Worm (Caenorhabditis elegans) whole organism, late embryonic: ENCODE results near the gene C54C6.4.

Source experiments
- ceh-14 ChIP-seq: sonication (generic microtip); optimal IDR thresholded peaks from 2 replicates; lab custom pipeline; 2016; ENCODE audit warnings: missing genotype, missing genetic modification characterization, missing compliant biosample characterization
- fkh-10 ChIP-seq: fragments of 150-350 bp; optimal IDR thresholded peaks from 2 replicates; lab custom pipeline; 2014; ENCODE audit warnings: missing biosample characterization, missing genetic modification reagents, missing genetic modification characterization
- syd-9 ChIP-seq: sonication (generic microtip); optimal IDR thresholded peaks from 2 replicates; lab custom pipeline; 2016; ENCODE audit warnings: mild to moderate bottlenecking, missing genetic modification characterization, moderate library complexity, missing compliant biosample characterization

DNA sequence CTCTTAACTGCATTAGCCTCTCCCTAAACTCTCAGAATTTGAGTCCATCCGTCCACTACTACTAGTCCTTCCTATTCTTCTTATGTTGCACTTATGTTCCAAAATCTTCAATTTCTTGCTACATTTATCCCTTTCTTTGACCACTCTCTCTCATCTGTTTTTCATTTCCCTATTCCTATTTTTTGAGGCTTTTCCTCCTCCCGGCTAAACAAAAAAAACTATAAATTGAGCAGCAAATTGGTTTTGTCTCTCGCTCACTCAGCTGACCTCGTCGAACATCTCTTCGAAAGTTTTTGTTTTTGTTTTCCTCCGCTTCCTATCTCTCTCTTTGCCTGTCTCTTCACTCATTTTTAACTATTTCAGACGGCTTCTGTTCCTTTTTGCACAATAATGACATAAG, 36.9 kb downstream of the C54C6.4 start, which contains the start of gene ptp-1:
- TF ChIP-seq fkh-10 (GFP tag; lab: Kevin White, UChicago) (no peak), syd-9 (tag; lab: Kevin White, UChicago) (no peak), ceh-14 (tag; lab: Kevin White, UChicago) (no peak)
